Worm (Caenorhabditis elegans): ENCODE results near the gene C33E10.1.

C33E10.1 gene

ce11 chrX:17318284-17318683 lies 13.3 kb downstream of the C33E10.1 start, which contains the start of gene ptr-5:
Gene ptr-5 (plus strand): TSS chrX:17318584.
- no peak for TF ChIP-seq nfya-2 (GFP tag; IDR thresholded peaks at IDR 0.05)
- no peak for TF ChIP-seq hrde-1 (tag; optimal IDR thresholded peaks at IDR 0.05; ENCODE audit: borderline replicate concordance)
- no peak for TF ChIP-seq die-1 (tag; optimal IDR thresholded peaks at IDR 0.05)
- TF ChIP-seq K12H6.12 (tag; optimal IDR thresholded peaks at IDR 0.05) = no peak
- no peak for TF ChIP-seq zfh-2 (GFP tag; conservative IDR thresholded peaks at IDR 0.05)
- TF ChIP-seq Y56A3A.18 (GFP tag; IDR thresholded peaks at IDR 0.05) = no peak
- no peak for TF ChIP-seq F10E7.11 (tag; optimal IDR thresholded peaks at IDR 0.05)
- no peak for TF ChIP-seq cebp-2 (GFP tag; IDR thresholded peaks at IDR 0.05)
- TF ChIP-seq madf-3 (GFP tag; IDR thresholded peaks at IDR 0.05) = no peak
- TF ChIP-seq B0336.3 (GFP tag; IDR thresholded peaks at IDR 0.05) = no peak
- no peak for TF ChIP-seq F33H1.4 (GFP tag; IDR thresholded peaks at IDR 0.05)

- TF ChIP-seq let-607 (tag; optimal IDR thresholded peaks at IDR 0.05) (no peak), nhr-90 (tag; optimal IDR thresholded peaks at IDR 0.05) (no peak), T26A5.8 (tag; optimal IDR thresholded peaks at IDR 0.05) (no peak), xnd-1 (tag; optimal IDR thresholded peaks at IDR 0.05) (no peak), rpc-1 (optimal IDR thresholded peaks at IDR 0.05) (no peak), rpc-1 (tag; optimal IDR thresholded peaks at IDR 0.05) (no peak), ets-4 (GFP tag; optimal IDR thresholded peaks at IDR 0.05) (no peak), ama-1 (optimal IDR thresholded peaks at IDR 0.05) (no peak), ama-1 (GFP tag; optimal IDR thresholded peaks at IDR 0.05) (no peak), die-1 (tag; optimal IDR thresholded peaks at IDR 0.05) (no peak), ztf-25 (GFP tag; IDR thresholded peaks at IDR 0.05) (no peak), D2030.7 (GFP tag; IDR thresholded peaks at IDR 0.05) (no peak), hlh-12 (tag; optimal IDR thresholded peaks at IDR 0.05) (no peak), ztf-28 (GFP tag; IDR thresholded peaks at IDR 0.05) (no peak), Y67H2A.10 (GFP tag; conservative IDR thresholded peaks at IDR 0.05) (no peak), atf-7 (tag; optimal IDR thresholded peaks at IDR 0.05) (no peak), madf-3 (GFP tag; IDR thresholded peaks at IDR 0.05) (no peak), repo-1 (tag; optimal IDR thresholded peaks at IDR 0.05) (no peak), madf-10 (tag; optimal IDR thresholded peaks at IDR 0.05) (no peak)
Measured at ce11 chrX:17320572-17320971, 15.6 kb downstream of the C33E10.1 start.

DNA sequence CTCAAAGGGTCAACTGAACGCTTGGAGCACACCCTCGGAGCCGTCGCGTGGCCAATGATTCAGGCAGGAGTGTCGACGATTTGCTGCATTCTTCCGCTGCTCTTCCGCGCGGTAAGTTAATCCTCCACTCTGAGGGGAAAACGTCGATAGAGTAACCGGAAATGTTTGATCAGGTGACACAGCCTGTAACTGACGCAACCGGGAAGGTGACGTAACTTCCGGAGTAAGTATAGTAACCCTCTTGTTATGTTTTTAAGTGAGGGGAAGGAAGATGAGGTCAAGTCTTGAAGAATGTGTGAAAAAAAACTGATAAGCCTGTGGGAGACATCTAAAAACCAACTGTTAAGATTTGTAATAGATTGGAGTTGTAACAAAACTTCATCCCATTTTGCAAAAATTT lies 19.9 kb downstream of the C33E10.1 start:
- TF ChIP-seq zfh-2 (GFP tag; conservative IDR thresholded peaks at IDR 0.05) = 0 out of 2 replicates have a peak, but pooled peaks have one; percentile 30
- no peak for TF ChIP-seq D2030.7 (GFP tag; IDR thresholded peaks at IDR 0.05)

DNA sequence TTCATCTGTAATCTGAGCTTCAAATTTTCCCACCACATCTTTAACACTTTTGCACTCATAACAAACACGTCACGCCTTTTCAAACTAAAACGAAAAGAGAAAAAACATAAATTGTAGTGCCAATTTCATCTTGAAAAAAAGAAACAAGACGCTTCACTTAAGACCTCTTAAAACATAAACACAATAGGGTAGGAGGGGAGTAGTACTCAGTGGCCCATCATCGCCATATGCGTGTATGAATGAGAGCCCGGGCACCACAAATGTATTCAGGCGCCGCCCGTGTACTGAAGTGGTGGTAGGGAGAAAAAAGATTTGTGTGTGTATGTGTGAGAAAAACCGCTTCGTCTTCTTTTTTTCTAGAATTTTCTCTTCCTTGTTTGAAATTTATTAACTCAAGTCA lies 22.2 kb downstream of the C33E10.1 start:
- no peak for TF ChIP-seq rpc-1 (optimal IDR thresholded peaks at IDR 0.05)
- no peak for TF ChIP-seq rpc-1 (tag; optimal IDR thresholded peaks at IDR 0.05)
- TF ChIP-seq lin-26 (GFP tag; IDR thresholded peaks at IDR 0.05) = no peak
- TF ChIP-seq tlf-1 (GFP tag; optimal IDR thresholded peaks at IDR 0.05) = no peak
- TF ChIP-seq K11D2.4 (GFP tag; IDR thresholded peaks at IDR 0.05) = no peak
- TF ChIP-seq ceh-27 (GFP tag; optimal IDR thresholded peaks at IDR 0.05) = peak; percentile 73

DNA sequence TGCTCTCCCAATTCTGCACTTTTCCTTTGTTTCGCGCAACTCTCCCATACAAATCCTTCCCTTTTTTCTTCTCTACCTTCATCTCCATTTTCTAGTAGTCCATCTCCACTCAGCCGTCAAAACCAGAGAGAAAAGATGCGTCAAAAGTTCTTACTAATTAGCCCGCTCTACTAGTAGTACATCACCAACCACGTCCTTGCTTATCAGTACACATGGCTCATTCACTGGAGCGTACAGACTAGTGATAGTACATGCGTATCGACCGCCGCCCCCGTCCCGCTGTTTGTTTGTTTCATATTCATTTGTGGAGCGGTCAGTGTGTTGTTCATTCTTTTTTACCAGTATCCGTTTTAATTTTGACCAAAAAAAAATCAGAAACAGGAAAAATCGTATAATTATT lies 24.1 kb downstream of the C33E10.1 start:
- TF ChIP-seq madf-3 (GFP tag; IDR thresholded peaks at IDR 0.05) (no peak), lsy-27 (tag; optimal IDR thresholded peaks at IDR 0.05; ENCODE audit: borderline replicate concordance, insufficient read depth) (no peak), mxl-1 (tag; optimal IDR thresholded peaks at IDR 0.05) (no peak), nhr-27 (tag; optimal IDR thresholded peaks at IDR 0.05) (no peak), dox-1 (GFP tag; IDR thresholded peaks at IDR 0.05) (0 out of 2 replicates have a peak, but pooled peaks have one; percentile 12), mel-28 (tag; optimal IDR thresholded peaks at IDR 0.05; ENCODE audit: borderline replicate concordance) (no peak), F37B4.10 (GFP tag; IDR thresholded peaks at IDR 0.05) (no peak)

Data from whole organism, young adult.